Fruit fly (Drosophila melanogaster): ENCODE data around the gene RFeSP.

DNA sequence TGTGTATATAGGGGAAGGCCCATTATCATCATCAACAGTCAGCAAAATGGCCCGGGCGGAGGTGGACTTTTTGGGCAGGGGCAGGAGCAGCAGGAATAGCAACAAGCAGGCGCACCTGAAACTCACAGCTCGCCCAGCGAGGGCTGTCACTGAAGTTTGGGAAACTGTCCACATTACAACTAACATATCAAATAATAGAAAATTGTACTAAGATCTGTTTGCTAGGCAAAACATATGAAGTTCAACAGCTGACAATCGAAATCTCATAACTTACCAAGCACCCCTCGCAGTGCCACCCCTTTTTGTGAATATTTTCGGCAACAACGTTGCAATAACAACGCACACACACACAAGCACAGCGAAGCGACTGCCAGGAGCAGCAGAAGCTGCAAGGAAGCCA is 10.8 kb upstream of the RFeSP start:
- TF ChIP-seq CG8478 (optimal IDR thresholded peaks at IDR 0.05) (no peak), pan (optimal IDR thresholded peaks at IDR 0.05) (no peak), Dll (optimal IDR thresholded peaks at IDR 0.05) (no peak)
